Worm (Caenorhabditis elegans): ENCODE measurements around the gene C09H10.9.
A peak's percentile ranks its signal among the peaks of the same experiment; 100 is the strongest.

Gene C09H10.9

DNA sequence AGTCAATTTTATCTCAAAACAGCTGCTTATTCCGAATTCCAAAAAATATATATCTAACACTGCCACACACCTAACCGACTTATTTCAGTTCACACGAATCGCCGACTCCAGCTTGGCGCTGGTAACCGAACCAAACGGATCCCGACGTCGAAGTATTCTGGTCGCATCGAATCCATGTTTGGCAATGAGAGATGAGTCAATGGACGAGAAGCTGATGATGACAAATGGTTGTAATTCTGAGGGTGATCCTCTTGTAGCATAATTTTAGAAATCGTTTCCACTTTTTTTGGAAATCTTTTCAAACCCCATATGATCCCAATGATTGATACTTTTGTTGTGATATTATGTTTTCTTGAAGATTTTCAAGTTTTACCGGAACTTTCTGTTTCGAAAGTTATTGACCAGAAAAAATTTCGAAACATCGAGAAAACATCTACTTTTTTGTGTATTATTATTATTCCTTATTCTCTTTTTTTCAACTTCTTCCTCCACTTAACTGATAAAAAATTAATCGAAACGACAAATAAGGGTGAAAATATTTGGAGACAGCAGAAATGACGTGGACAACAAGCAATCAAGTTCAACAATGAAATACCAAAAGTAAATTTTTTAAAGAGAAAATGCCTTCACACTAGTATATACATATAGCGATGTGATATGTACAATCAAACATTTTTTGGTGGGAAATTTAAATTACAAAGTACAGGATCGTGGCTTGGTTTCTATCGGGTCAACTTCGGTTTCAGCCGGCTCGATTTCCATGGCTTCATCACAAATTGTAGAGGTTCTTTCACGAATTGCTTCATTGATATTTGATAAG, 45.8 kb downstream of the C09H10.9 start:
- TF ChIP-seq ceh-34 (tag; optimal IDR thresholded peaks at IDR 0.05), result no peak
- no peak for TF ChIP-seq hlh-13 (GFP tag; optimal IDR thresholded peaks at IDR 0.05)
- TF ChIP-seq rnt-1 (tag; optimal IDR thresholded peaks at IDR 0.05), result no peak
- no peak for TF ChIP-seq sox-2 (GFP tag; IDR thresholded peaks at IDR 0.05)
- no peak for TF ChIP-seq lim-6 (tag; optimal IDR thresholded peaks at IDR 0.05)
- no peak for TF ChIP-seq pros-1 (tag; optimal IDR thresholded peaks at IDR 0.05)
- TF ChIP-seq ceh-30 (tag; optimal IDR thresholded peaks at IDR 0.05), result no peak
- no peak for TF ChIP-seq K09A11.1 (tag; optimal IDR thresholded peaks at IDR 0.05; ENCODE audit: insufficient read depth)
- no peak for TF ChIP-seq ama-1 (optimal IDR thresholded peaks at IDR 0.05)
- no peak for TF ChIP-seq syd-9 (tag; optimal IDR thresholded peaks at IDR 0.05)
- TF ChIP-seq K02D7.2 (tag; optimal IDR thresholded peaks at IDR 0.05), result no peak
- no peak for TF ChIP-seq pag-3 (tag; optimal IDR thresholded peaks at IDR 0.05; ENCODE audit: borderline replicate concordance)
- TF ChIP-seq che-1 (tag; optimal IDR thresholded peaks at IDR 0.05), result no peak
- no peak for TF ChIP-seq fkh-6 (tag; optimal IDR thresholded peaks at IDR 0.05)
- TF ChIP-seq pat-9 (tag; optimal IDR thresholded peaks at IDR 0.05), result no peak

DNA sequence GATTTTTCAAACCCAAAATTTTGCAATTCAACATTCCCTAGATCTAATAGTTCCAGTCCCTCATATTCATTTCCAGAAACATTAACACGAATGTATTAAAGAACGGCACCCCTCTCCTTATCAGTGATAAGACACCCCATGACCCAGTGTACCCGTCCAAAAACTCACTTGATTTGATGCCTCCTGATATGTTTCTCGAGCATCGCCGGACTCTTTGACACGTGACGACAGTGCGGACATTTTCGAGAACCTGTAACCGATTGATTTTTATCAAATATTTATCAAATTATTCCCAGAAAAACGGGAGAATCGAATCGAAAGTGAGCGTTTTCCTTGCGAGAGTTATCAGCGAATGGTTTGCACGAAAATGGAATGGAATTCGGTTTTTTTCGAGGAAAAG, 46.7 kb downstream of the C09H10.9 start:
- TF ChIP-seq ceh-9 (tag; optimal IDR thresholded peaks at IDR 0.05) (no peak), hlh-30 (tag; optimal IDR thresholded peaks at IDR 0.05; ENCODE audit: insufficient read depth) (peak; percentile 26), ceh-48 (tag; optimal IDR thresholded peaks at IDR 0.05) (no peak), elt-2 (tag; optimal IDR thresholded peaks at IDR 0.05) (peak; percentile 80), sox-2 (GFP tag; IDR thresholded peaks at IDR 0.05) (no peak), unc-42 (tag; optimal IDR thresholded peaks at IDR 0.05) (no peak), odd-2 (tag; optimal IDR thresholded peaks at IDR 0.05) (no peak), nhr-232 (tag; optimal IDR thresholded peaks at IDR 0.05) (no peak), syd-9 (tag; optimal IDR thresholded peaks at IDR 0.05) (no peak)

DNA sequence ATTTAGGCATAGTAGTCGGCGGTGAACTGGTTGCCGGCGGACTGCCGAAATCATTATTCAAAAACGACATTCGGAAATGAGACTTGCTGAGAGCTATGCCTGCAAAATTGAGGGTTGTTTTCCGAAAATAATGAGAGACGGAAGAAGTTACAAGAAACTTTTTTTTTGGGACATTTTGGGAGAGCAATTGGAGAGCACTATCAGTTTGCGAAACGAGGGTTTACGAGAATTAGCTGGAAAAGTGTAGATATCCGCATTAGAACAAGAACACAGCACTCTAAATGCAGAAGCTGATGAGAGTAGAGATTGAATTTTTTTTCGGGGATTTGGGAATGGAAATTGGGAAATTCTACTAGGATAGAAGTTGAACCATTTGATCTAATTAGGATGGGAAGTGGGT, 48.2 kb downstream of the C09H10.9 start, which contains the start of gene pqm-1:
TSS of gene pqm-1 (minus strand) at position 101 of the 400 bp plus-strand sequence.
- TF ChIP-seq odd-2 (tag; optimal IDR thresholded peaks at IDR 0.05), result no peak
- TF ChIP-seq hlh-13 (GFP tag; optimal IDR thresholded peaks at IDR 0.05), result no peak
- TF ChIP-seq tbx-7 (tag; optimal IDR thresholded peaks at IDR 0.05), result no peak
- no peak for TF ChIP-seq ahr-1 (tag; optimal IDR thresholded peaks at IDR 0.05)
- no peak for TF ChIP-seq lin-11 (tag; optimal IDR thresholded peaks at IDR 0.05)
- no peak for TF ChIP-seq che-1 (tag; optimal IDR thresholded peaks at IDR 0.05)
- no peak for TF ChIP-seq ceh-48 (tag; optimal IDR thresholded peaks at IDR 0.05)
- no peak for TF ChIP-seq sox-4 (tag; optimal IDR thresholded peaks at IDR 0.05)
- no peak for TF ChIP-seq fkh-6 (tag; optimal IDR thresholded peaks at IDR 0.05)
- TF ChIP-seq pat-9 (tag; optimal IDR thresholded peaks at IDR 0.05), result no peak
- TF ChIP-seq C38D4.7 (GFP tag; optimal IDR thresholded peaks at IDR 0.05), result no peak
- TF ChIP-seq eyg-1 (tag; optimal IDR thresholded peaks at IDR 0.05), result no peak
- no peak for TF ChIP-seq nfya-1 (tag; optimal IDR thresholded peaks at IDR 0.05)
- no peak for TF ChIP-seq ceh-30 (tag; optimal IDR thresholded peaks at IDR 0.05)
- no peak for TF ChIP-seq T23F11.4 (GFP tag; optimal IDR thresholded peaks at IDR 0.05)
- no peak for TF ChIP-seq K09A11.1 (tag; optimal IDR thresholded peaks at IDR 0.05; ENCODE audit: insufficient read depth)
- no peak for TF ChIP-seq ceh-31 (tag; optimal IDR thresholded peaks at IDR 0.05)

DNA sequence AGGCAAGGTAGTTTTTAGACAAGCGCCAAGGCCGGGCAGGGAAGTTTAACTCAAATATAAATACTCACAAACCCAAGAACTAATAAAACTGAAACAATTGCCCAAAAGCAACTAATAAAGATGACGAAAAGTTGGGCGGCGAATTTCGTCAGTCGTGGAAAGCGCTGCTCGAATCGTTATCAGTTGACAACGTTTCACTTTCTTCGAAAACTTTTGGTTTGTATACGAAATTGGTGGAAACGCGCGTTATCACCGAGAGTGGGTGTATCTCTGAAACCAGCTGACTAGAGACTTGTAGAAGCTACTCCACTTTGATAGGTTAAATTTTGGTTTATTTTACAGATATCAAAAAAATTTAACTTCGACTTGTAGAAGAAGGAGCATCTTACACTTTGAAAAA, 48.8 kb downstream of the C09H10.9 start:
- no peak for TF ChIP-seq pat-9 (tag; optimal IDR thresholded peaks at IDR 0.05)
- no peak for TF ChIP-seq elt-2 (tag; optimal IDR thresholded peaks at IDR 0.05)
- no peak for TF ChIP-seq F13H6.1 (tag; optimal IDR thresholded peaks at IDR 0.05)
- no peak for TF ChIP-seq ets-4 (tag; optimal IDR thresholded peaks at IDR 0.05)
- no peak for TF ChIP-seq zip-5 (tag; optimal IDR thresholded peaks at IDR 0.05)
- TF ChIP-seq hlh-6 (tag; optimal IDR thresholded peaks at IDR 0.05), result no peak
- TF ChIP-seq unc-86 (tag; optimal IDR thresholded peaks at IDR 0.05), result no peak
- TF ChIP-seq nfya-1 (tag; optimal IDR thresholded peaks at IDR 0.05), result no peak
- TF ChIP-seq hlh-8 (tag; optimal IDR thresholded peaks at IDR 0.05), result no peak

Data from whole organism, late embryonic.